Worm (Caenorhabditis elegans) whole organism, early embryonic: ENCODE data around the gene dhs-24.

Source experiments
- aly-1 ChIP-seq: sonication (generic microtip); optimal IDR thresholded peaks from 2 replicates; lab custom pipeline; 2016; ENCODE audit warnings: missing genetic modification characterization, missing compliant biosample characterization
- ama-1 ChIP-seq: fragments of 150-350 bp; optimal IDR thresholded peaks from 2 replicates; lab custom pipeline; 2014
- ets-7 ChIP-seq: sonication (generic microtip); optimal IDR thresholded peaks from 2 replicates; lab custom pipeline; 2016; ENCODE audit warnings: missing genotype, missing genetic modification characterization, missing compliant biosample characterization
- hmbx-1 ChIP-seq: sonication (generic microtip); optimal IDR thresholded peaks from 2 replicates; lab custom pipeline; 2016; ENCODE audit warnings: mild to moderate bottlenecking, missing genetic modification characterization, missing compliant biosample characterization
- hnd-1 ChIP-seq: sonication (generic microtip); optimal IDR thresholded peaks from 2 replicates; lab custom pipeline; 2016; ENCODE audit warnings: missing genetic modification characterization, missing compliant biosample characterization
- scrt-1 ChIP-seq: fragments of 200-800 bp; sonication (Bioruptor generic); IDR thresholded peaks from 2 replicates; pipeline ENCODE4 v1.3.6; 2022; ENCODE audit warnings: missing genetic modification characterization, missing compliant biosample characterization
- sea-1 ChIP-seq: fragments of 200-800 bp; sonication (Bioruptor generic); conservative IDR thresholded peaks from 2 replicates; pipeline ENCODE4 v1.3.6; 2022; ENCODE audit warnings: missing genetic modification characterization, missing compliant biosample characterization
- tbx-11 ChIP-seq: fragments of 200-800 bp; sonication (Bioruptor generic); IDR thresholded peaks from 2 replicates; pipeline ENCODE4 v1.3.6; 2022; ENCODE audit warnings: missing genetic modification characterization, missing compliant biosample characterization

- TF ChIP-seq hmbx-1 (tag; lab: Kevin White, UChicago), result no peak
- TF ChIP-seq ets-7, result no peak
- no peak for TF ChIP-seq tbx-11
- TF ChIP-seq hnd-1 (tag; lab: Kevin White, UChicago), result no peak
- no peak for TF ChIP-seq scrt-1
- TF ChIP-seq ama-1, result no peak
- TF ChIP-seq aly-1, result no peak
- TF ChIP-seq sea-1 (GFP tag; lab: Robert Waterston, UW), result no peak
Observed at ce11 chrV:19915973-19916605, 30.3 kb downstream of the dhs-24 start, which contains the start of the genes chk-2 and Y60A3A.19.
